Fruit fly (Drosophila melanogaster) whole organism, prepupa: Measurements from ENCODE around the gene fng.

Experiments used
- CG31627 ChIP-seq: fragments of 200-800 bp; sonication (Bioruptor generic); optimal IDR thresholded peaks from 3 replicates; lab custom pipeline; 2016; ENCODE audit warnings: missing biosample characterization, missing genetic modification characterization
- Hr38 ChIP-seq: sonication (Bioruptor generic); optimal IDR thresholded peaks from 2 replicates; lab custom pipeline; 2016; ENCODE audit warnings: missing biosample characterization, missing genetic modification characterization

DNA sequence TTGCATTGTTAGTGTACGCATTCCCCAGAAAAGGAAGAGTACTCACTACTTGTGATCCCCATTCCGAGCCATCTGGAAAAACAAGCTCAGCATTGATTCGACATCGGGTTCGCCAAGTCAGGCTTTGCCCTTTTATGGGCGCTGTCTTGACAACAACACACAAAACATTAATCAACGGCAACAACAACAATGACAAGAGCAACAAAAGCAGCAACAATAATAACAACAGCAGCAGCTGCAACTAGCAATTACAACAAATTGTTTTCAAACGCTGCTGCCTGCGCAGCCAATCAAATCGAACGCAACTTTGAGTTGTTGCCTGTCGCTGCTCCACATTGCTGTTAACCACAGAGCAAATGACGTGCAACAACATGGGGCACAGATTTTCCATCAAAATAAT is 7.2 kb downstream of the fng start:
- TF ChIP-seq CG31627 (no peak), Hr38 (no peak)
